Fruit fly (Drosophila melanogaster) whole organism, prepupa: ENCODE results near the gene CG11162.

Experiments
- CG10631 ChIP-seq: fragments of 200-800 bp; sonication (Bioruptor generic); optimal IDR thresholded peaks from 2 replicates; lab custom pipeline; 2016; ENCODE audit warnings: missing biosample characterization, missing genetic modification characterization
- CG10669 ChIP-seq: fragments of 200-800 bp; sonication (Bioruptor generic); optimal IDR thresholded peaks from 3 replicates; lab custom pipeline; 2018; ENCODE audit warnings: missing biosample characterization, mild to moderate bottlenecking, missing genetic modification characterization, moderate library complexity
- CG11294 ChIP-seq: fragments of 200-800 bp; sonication (Bioruptor generic); IDR thresholded peaks from 2 replicates; pipeline ENCODE4 v1.3.6; 2022; ENCODE audit warnings: missing biosample characterization, missing genetic modification characterization
- CG11902 ChIP-seq: fragments of 200-800 bp; sonication (Bioruptor generic); optimal IDR thresholded peaks from 3 replicates; lab custom pipeline; 2016; ENCODE audit warnings: missing biosample characterization, missing genetic modification characterization
- CG15336 ChIP-seq: fragments of 200-800 bp; sonication (Bioruptor generic); IDR thresholded peaks from 2 replicates; pipeline ENCODE4 v1.3.6; 2022; ENCODE audit warnings: missing biosample characterization, missing genetic modification characterization
- CG16779 ChIP-seq: fragments of 200-800 bp; sonication (Bioruptor generic); optimal IDR thresholded peaks from 3 replicates; lab custom pipeline; 2017; ENCODE audit warnings: missing biosample characterization, mild to moderate bottlenecking, missing genetic modification characterization
- CG31627 ChIP-seq: fragments of 200-800 bp; sonication (Bioruptor generic); optimal IDR thresholded peaks from 3 replicates; lab custom pipeline; 2016; ENCODE audit warnings: missing biosample characterization, missing genetic modification characterization
- CG32006 ChIP-seq: fragments of 200-800 bp; sonication (Bioruptor generic); optimal IDR thresholded peaks from 3 replicates; lab custom pipeline; 2017; ENCODE audit warnings: missing biosample characterization, mild to moderate bottlenecking, missing genetic modification characterization
- CG3919 ChIP-seq: fragments of 200-800 bp; sonication (Bioruptor generic); optimal IDR thresholded peaks from 3 replicates; lab custom pipeline; 2016; ENCODE audit warnings: missing biosample characterization, missing genetic modification characterization
- CG6163 ChIP-seq: fragments of 200-800 bp; sonication (Bioruptor generic); IDR thresholded peaks from 3 replicates; pipeline ENCODE4 v1.3.6; 2022; ENCODE audit warnings: missing biosample characterization, missing genetic modification characterization
- CG6276 ChIP-seq: fragments of 200-800 bp; sonication (Bioruptor generic); optimal IDR thresholded peaks from 2 replicates; lab custom pipeline; 2017; ENCODE audit warnings: missing biosample characterization, mild to moderate bottlenecking, missing genetic modification characterization
- CG6792 ChIP-seq: fragments of 200-800 bp; sonication (Bioruptor generic); optimal IDR thresholded peaks from 3 replicates; lab custom pipeline; 2016; ENCODE audit warnings: missing biosample characterization, missing genetic modification characterization
- CG6808 ChIP-seq: fragments of 200-800 bp; sonication (Bioruptor generic); optimal IDR thresholded peaks from 3 replicates; lab custom pipeline; 2017; ENCODE audit warnings: missing biosample characterization, missing genetic modification characterization, mild to moderate bottlenecking, moderate library complexity, missing genetic modification reagents
- CG6854 ChIP-seq: fragments of 200-800 bp; sonication (Bioruptor generic); optimal IDR thresholded peaks from 2 replicates; lab custom pipeline; 2017; ENCODE audit warnings: missing biosample characterization, mild to moderate bottlenecking, missing genetic modification characterization
- CG8119 ChIP-seq: fragments of 200-800 bp; sonication (Bioruptor generic); IDR thresholded peaks from 3 replicates; pipeline ENCODE4 v1.3.6; 2022; ENCODE audit warnings: missing biosample characterization, missing genetic modification characterization
- CG8632 ChIP-seq: fragments of 200-800 bp; sonication (Bioruptor generic); optimal IDR thresholded peaks from 3 replicates; lab custom pipeline; 2016; ENCODE audit warnings: missing biosample characterization, missing genetic modification characterization
- CG9139 ChIP-seq: fragments of 200-800 bp; sonication (Bioruptor generic); optimal IDR thresholded peaks from 3 replicates; lab custom pipeline; 2017; ENCODE audit warnings: missing biosample characterization, mild to moderate bottlenecking, missing genetic modification characterization
- Eip75B ChIP-seq: fragments of 200-800 bp; sonication (Bioruptor generic); optimal IDR thresholded peaks from 3 replicates; lab custom pipeline; 2016; ENCODE audit warnings: missing biosample characterization, missing genetic modification characterization
- Eip78C ChIP-seq: fragments of 200-800 bp; sonication (Bioruptor generic); peaks from one replicate; lab custom pipeline; 2016; ENCODE audit warnings: missing biosample characterization, missing genetic modification characterization
- Eip93F ChIP-seq: fragments of 200-800 bp; sonication (Bioruptor generic); optimal IDR thresholded peaks from 2 replicates; lab custom pipeline; 2016; ENCODE audit warnings: missing biosample characterization, mild to moderate bottlenecking, missing genetic modification characterization
- Ets21C ChIP-seq: fragments of 200-800 bp; sonication (Bioruptor generic); optimal IDR thresholded peaks from 3 replicates; lab custom pipeline; 2016; ENCODE audit warnings: missing biosample characterization, missing genetic modification characterization
- Ets96B ChIP-seq: fragments of 200-800 bp; optimal IDR thresholded peaks from 2 replicates; lab custom pipeline; 2019; ENCODE audit warnings: missing biosample characterization, mild to moderate bottlenecking, missing genetic modification characterization, moderate library complexity
- Gug ChIP-seq: fragments of 200-800 bp; sonication (Bioruptor generic); IDR thresholded peaks from 2 replicates; pipeline ENCODE4 v1.3.6; 2022; ENCODE audit warnings: missing biosample characterization, missing genetic modification characterization
- Hr38 ChIP-seq: sonication (Bioruptor generic); optimal IDR thresholded peaks from 2 replicates; lab custom pipeline; 2016; ENCODE audit warnings: missing biosample characterization, missing genetic modification characterization
- Hr4 ChIP-seq: fragments of 200-800 bp; sonication (Bioruptor generic); optimal IDR thresholded peaks from 3 replicates; lab custom pipeline; 2016; ENCODE audit warnings: missing biosample characterization, missing genetic modification characterization
- Smox ChIP-seq: fragments of 200-800 bp; sonication (Bioruptor generic); optimal IDR thresholded peaks from 3 replicates; lab custom pipeline; 2016; ENCODE audit warnings: missing biosample characterization, missing genetic modification characterization
- Sox14 ChIP-seq: fragments of 200-800 bp; sonication (Bioruptor generic); optimal IDR thresholded peaks from 3 replicates; lab custom pipeline; 2016; ENCODE audit warnings: missing biosample characterization, missing genetic modification characterization
- acj6 ChIP-seq: fragments of 200-800 bp; sonication (Bioruptor generic); optimal IDR thresholded peaks from 3 replicates; lab custom pipeline; 2016; ENCODE audit warnings: missing biosample characterization, missing genetic modification characterization
- cyc ChIP-seq: fragments of 200-800 bp; sonication (Bioruptor generic); optimal IDR thresholded peaks from 3 replicates; lab custom pipeline; 2016; ENCODE audit warnings: missing biosample characterization, missing genetic modification characterization
- dac ChIP-seq: fragments of 200-800 bp; sonication (Bioruptor generic); optimal IDR thresholded peaks from 2 replicates; lab custom pipeline; 2017; ENCODE audit warnings: missing biosample characterization, mild to moderate bottlenecking, missing genetic modification characterization
- dsx ChIP-seq: fragments of 200-800 bp; optimal IDR thresholded peaks from 3 replicates; lab custom pipeline; 2019; ENCODE audit warnings: missing biosample characterization, mild to moderate bottlenecking, missing genetic modification characterization, moderate library complexity; ENCODE audit not compliant: poor library complexity, severe bottlenecking
- eg ChIP-seq: fragments of 200-800 bp; sonication (Bioruptor generic); IDR thresholded peaks from 3 replicates; pipeline ENCODE4 v1.3.6; 2022; ENCODE audit warnings: missing biosample characterization, missing genetic modification characterization
- esn ChIP-seq: fragments of 200-800 bp; sonication (Bioruptor generic); optimal IDR thresholded peaks from 2 replicates; lab custom pipeline; 2016; ENCODE audit warnings: missing biosample characterization, mild to moderate bottlenecking, missing genetic modification characterization, moderate library complexity
- fkh ChIP-seq: fragments of 200-800 bp; sonication (Bioruptor generic); optimal IDR thresholded peaks from 3 replicates; lab custom pipeline; 2017; ENCODE audit warnings: missing biosample characterization, mild to moderate bottlenecking, missing genetic modification characterization, moderate library complexity
- lz ChIP-seq: fragments of 200-800 bp; sonication (Bioruptor generic); optimal IDR thresholded peaks from 3 replicates; lab custom pipeline; 2016; ENCODE audit warnings: missing biosample characterization, missing genetic modification characterization
- net ChIP-seq: fragments of 200-800 bp; sonication (Bioruptor generic); optimal IDR thresholded peaks from 3 replicates; lab custom pipeline; 2016; ENCODE audit warnings: missing biosample characterization, missing genetic modification characterization
- pdm3 ChIP-seq: fragments of 200-800 bp; sonication (Bioruptor generic); optimal IDR thresholded peaks from 3 replicates; lab custom pipeline; 2016; ENCODE audit warnings: missing biosample characterization, missing genetic modification characterization
- spab ChIP-seq: fragments of 200-800 bp; sonication (Bioruptor generic); optimal IDR thresholded peaks from 2 replicates; lab custom pipeline; 2017; ENCODE audit warnings: missing biosample characterization, mild to moderate bottlenecking, missing genetic modification characterization, missing genetic modification reagents
- vri ChIP-seq: fragments of 200-800 bp; sonication (Bioruptor generic); optimal IDR thresholded peaks from 3 replicates; lab custom pipeline; 2016; ENCODE audit warnings: missing biosample characterization, mild to moderate bottlenecking, missing genetic modification characterization

Gene CG11162

DNA sequence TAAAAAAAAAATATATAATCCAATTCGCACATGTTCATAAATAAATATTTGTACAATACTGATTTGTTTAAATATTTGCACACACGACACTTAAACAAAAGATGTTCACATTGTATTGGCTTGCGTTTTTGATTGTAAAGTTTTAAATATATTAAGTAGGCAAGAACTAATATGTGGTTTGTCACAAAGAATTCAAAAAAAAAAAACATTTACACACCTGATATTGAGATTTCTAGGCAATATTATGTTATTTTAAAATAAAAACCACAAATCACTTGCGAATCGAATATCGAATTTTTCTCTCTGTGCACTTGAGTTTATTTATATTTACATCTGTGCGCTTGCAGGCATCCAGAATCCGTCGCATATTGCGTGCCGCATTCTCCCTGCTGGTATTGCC, 2.9 kb downstream of the CG11162 start (continued):
- TF ChIP-seq CG16779 (tag; lab: Kevin White, UChicago), result no peak
- TF ChIP-seq CG8632 (GFP tag; lab: Kevin White, UChicago), result peak; percentile 76
- TF ChIP-seq cyc, result peak; percentile 48
- TF ChIP-seq net, result peak; percentile 50
- peak; percentile 62 for TF ChIP-seq CG3919 (GFP tag; lab: Kevin White, UChicago)
- peak; percentile 59 for TF ChIP-seq Sox14 (GFP tag; lab: Kevin White, UChicago)
- peak; percentile 66 for TF ChIP-seq CG6792 (GFP tag; lab: Kevin White, UChicago)
- peak; percentile 58 for TF ChIP-seq Hr4
- TF ChIP-seq, all 60 proteins: peak for 51

dm6 chrX:13680262-13680661, 3.6 kb downstream of the CG11162 start, which contains the start of gene CG12177:
Gene CG12177 (minus strand): TSS chrX:13680500.
- TF ChIP-seq Eip78C (peak; percentile 48), dsx (no peak)

DNA sequence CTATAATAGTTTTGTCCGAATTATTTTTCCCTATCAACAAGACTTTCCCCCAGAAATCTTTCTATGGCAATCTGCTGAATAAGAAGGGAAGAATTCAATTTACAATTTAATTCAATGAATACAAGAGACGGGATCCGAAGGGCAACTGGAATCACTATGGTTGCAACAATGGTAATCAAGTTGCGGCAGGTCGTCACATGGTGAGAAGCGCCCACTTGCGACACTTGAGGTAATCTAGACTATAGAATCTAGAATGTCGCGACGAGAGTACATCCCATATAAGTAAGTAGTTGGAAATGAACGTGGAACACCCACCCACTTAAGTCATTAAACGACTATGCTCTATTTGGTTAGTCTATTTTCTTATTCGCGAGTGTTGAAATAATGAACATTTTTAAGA, 5.2 kb downstream of the CG11162 start:
- TF ChIP-seq Eip78C (no peak), fkh (GFP tag; lab: Kevin White, UChicago) (peak; percentile 40)

DNA sequence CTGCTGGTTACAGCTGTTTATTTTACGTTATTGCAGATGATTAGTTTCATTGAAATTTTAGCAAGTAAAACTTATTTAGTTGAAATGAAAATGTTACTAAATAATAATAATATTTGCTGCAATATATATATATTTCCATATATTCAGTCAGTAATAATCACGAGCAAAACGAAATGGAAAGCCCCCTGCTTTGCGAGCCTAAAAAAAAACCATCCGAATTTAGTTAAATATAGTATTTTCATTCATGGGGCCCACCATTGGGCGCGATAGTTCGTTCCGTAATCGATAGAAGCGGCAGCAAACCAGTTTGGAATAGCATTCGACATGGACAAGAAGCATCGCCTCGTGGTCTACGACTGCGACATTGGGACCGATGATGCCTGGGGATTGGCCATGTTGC, 6.0 kb downstream of the CG11162 start, which contains the start of gene CG11158:
TSS of gene CG11158 (plus strand) at position 301 of the 400 bp plus-strand sequence.
- TF ChIP-seq CG6276 (GFP tag; lab: Kevin White, UChicago) (no peak), CG6792 (GFP tag; lab: Kevin White, UChicago) (no peak), acj6 (GFP tag; lab: Kevin White, UChicago) (no peak), CG9139 (GFP tag; lab: Kevin White, UChicago) (no peak), Eip78C (peak; percentile 31), Sox14 (GFP tag; lab: Kevin White, UChicago) (no peak), CG8632 (GFP tag; lab: Kevin White, UChicago) (no peak)

DNA sequence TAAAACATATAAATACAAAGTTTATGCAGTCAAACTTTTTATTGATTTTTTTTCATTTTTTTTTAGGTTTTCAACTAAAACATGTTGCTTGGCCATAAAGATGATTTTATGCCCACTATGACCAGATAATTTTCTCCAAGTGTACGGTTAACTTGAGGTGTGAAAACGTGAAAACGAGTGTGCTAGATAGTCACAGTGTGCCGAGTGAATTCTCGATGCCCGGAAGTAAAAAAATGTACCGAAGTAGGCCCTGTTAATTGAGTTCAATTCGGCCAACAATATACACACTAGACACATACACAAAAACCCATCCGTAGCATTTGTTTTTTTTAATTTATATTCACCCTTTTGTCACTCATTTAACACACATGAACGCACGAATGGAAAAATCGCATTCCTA, 15.3 kb downstream of the CG11162 start, which contains the start of gene Nna1:
TSS of gene Nna1 (plus strand) at position 301 of the 400 bp plus-strand sequence.
- TF ChIP-seq Smox (GFP tag; lab: Kevin White, UChicago), result no peak
- no peak for TF ChIP-seq vri (GFP tag; lab: Kevin White, UChicago)
- TF ChIP-seq CG10631 (GFP tag; lab: Kevin White, UChicago), result no peak
- TF ChIP-seq Hr38 (GFP tag; lab: Kevin White, UChicago), result no peak

dm6 chrX:13698717-13699427, 22.2 kb downstream of the CG11162 start:
- no peak for TF ChIP-seq Eip93F (GFP tag; lab: Kevin White, UChicago)
- no peak for TF ChIP-seq dac (GFP tag; lab: Kevin White, UChicago)
- peak; percentile 41; the same call in 1 of the 3 replicates for TF ChIP-seq CG8119 (GFP tag; lab: Robert Waterston, UW)
- no peak for TF ChIP-seq CG10669 (GFP tag; lab: Kevin White, UChicago)
- TF ChIP-seq CG6163 (GFP tag; lab: Robert Waterston, UW), result peak; percentile 24; the same call in 1 of the 3 replicates
- TF ChIP-seq CG6854 (GFP tag; lab: Kevin White, UChicago), result no peak
- no peak for TF ChIP-seq spab (GFP tag; lab: Kevin White, UChicago)
- peak; percentile 63; the same call in 2 of the 3 replicates for TF ChIP-seq eg (GFP tag; lab: Robert Waterston, UW)
- TF ChIP-seq CG11902, result no peak
- no peak for TF ChIP-seq Ets21C (GFP tag; lab: Kevin White, UChicago)
- TF ChIP-seq Gug (GFP tag; lab: Robert Waterston, UW), result peak; percentile 55
- no peak for TF ChIP-seq CG6808
- no peak for TF ChIP-seq lz (GFP tag; lab: Kevin White, UChicago)
- no peak for TF ChIP-seq Eip78C
- TF ChIP-seq CG32006 (GFP tag; lab: Kevin White, UChicago), result peak; percentile 50
- no peak for TF ChIP-seq Ets96B (tag; lab: Kevin White, UChicago)
- TF ChIP-seq CG6792 (GFP tag; lab: Kevin White, UChicago), result no peak
- no peak for TF ChIP-seq esn (GFP tag; lab: Kevin White, UChicago)
- peak; percentile 4 for TF ChIP-seq pdm3 (GFP tag; lab: Kevin White, UChicago)
- TF ChIP-seq Hr4, result peak; percentile 32
- TF ChIP-seq Eip75B (GFP tag; lab: Kevin White, UChicago), result no peak
- no peak for TF ChIP-seq cyc
- TF ChIP-seq CG31627 (GFP tag; lab: Kevin White, UChicago), result no peak
- peak; percentile 29; the same call in 1 of the 2 replicates for TF ChIP-seq CG11294 (GFP tag; lab: Robert Waterston, UW)
- TF ChIP-seq acj6 (GFP tag; lab: Kevin White, UChicago), result no peak
- TF ChIP-seq CG9139 (GFP tag; lab: Kevin White, UChicago), result no peak
- 0 out of 2 replicates have a peak, but pooled peaks have one; percentile 29 for TF ChIP-seq CG15336
- TF ChIP-seq vri (GFP tag; lab: Kevin White, UChicago), result peak; percentile 41
